Worm (Caenorhabditis elegans): Measurements from ENCODE around the gene zfp-1.

The zfp-1 gene

DNA sequence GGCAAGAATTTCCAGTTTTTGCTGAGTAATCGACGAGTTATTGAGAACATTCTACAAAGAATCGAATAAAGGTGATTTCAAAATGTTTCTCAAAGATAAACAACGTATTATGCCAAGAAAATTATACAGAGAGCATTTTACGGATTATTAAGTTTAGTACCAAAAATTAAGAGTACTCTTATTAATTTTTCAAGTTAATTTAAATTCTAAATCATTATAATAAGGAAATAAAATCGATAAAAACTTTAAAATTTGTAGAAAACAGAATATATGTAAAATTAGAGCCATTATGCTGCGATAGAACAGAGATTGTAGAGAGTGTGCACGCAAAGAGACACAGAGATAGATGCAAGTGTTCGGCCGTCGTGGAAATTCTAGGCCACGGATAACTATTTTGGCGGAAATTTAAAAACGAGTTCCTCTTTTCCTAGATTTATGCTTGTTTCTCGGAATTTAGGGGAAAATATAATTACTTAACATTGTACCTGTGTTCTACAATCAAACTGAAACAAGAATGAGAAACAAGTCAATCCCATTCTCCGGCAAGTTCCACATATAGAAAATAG is 59.2 kb downstream of the zfp-1 start, which contains the start of gene F44E2.9 (continued):
- TF ChIP-seq tbx-2 (tag; optimal IDR thresholded peaks at IDR 0.05) (peak; percentile 77), mdl-1 (tag; optimal IDR thresholded peaks at IDR 0.05) (peak in 1 of 2 experiments; percentile 20), ztf-4 (tag; optimal IDR thresholded peaks at IDR 0.05) (no peak), nhr-28 (tag; optimal IDR thresholded peaks at IDR 0.05) (no peak), fkh-8 (tag; optimal IDR thresholded peaks at IDR 0.05) (peak; percentile 43), egl-27 (tag; optimal IDR thresholded peaks at IDR 0.05) (no peak), grh-1 (GFP tag; IDR thresholded peaks at IDR 0.05) (no peak), mab-9 (GFP tag; IDR thresholded peaks at IDR 0.05) (no peak), mef-2 (tag; optimal IDR thresholded peaks at IDR 0.05) (no peak), unc-86 (tag; optimal IDR thresholded peaks at IDR 0.05) (peak; percentile 59), nhr-84 (tag; optimal IDR thresholded peaks at IDR 0.05) (no peak), efl-1 (optimal IDR thresholded peaks at IDR 0.05) (peak; percentile 94 to 95), efl-1 (GFP tag; optimal IDR thresholded peaks at IDR 0.05 in 1 of 2) (peak; percentile 94 to 99), ceh-8 (GFP tag; optimal IDR thresholded peaks at IDR 0.05) (peak; percentile 26), pqm-1 (tag; optimal IDR thresholded peaks at IDR 0.05) (no peak), lin-15B (tag; optimal IDR thresholded peaks at IDR 0.05) (peak; percentile 33), Y116A8C.19 (tag; optimal IDR thresholded peaks at IDR 0.05; ENCODE audit: borderline replicate concordance) (peak; percentile 2), C04F5.9 (tag; optimal IDR thresholded peaks at IDR 0.05) (peak; percentile 69), F16B12.6 (tag; optimal IDR thresholded peaks at IDR 0.05) (peak; percentile 50), nhr-76 (tag; optimal IDR thresholded peaks at IDR 0.05) (no peak), irx-1 (tag; optimal IDR thresholded peaks at IDR 0.05) (peak; percentile 62), C34B4.2 (tag; optimal IDR thresholded peaks at IDR 0.05) (no peak), nhr-11 (tag; optimal IDR thresholded peaks at IDR 0.05) (no peak), ces-1 (GFP tag; optimal IDR thresholded peaks at IDR 0.05) (no peak), lir-3 (tag; optimal IDR thresholded peaks at IDR 0.05; ENCODE audit: poor library complexity) (peak; percentile 93), snu-23 (GFP tag; optimal IDR thresholded peaks at IDR 0.05) (peak; percentile 73), lin-35 (GFP tag; optimal IDR thresholded peaks at IDR 0.05) (peak; percentile 96), nhr-12 (tag; optimal IDR thresholded peaks at IDR 0.05) (no peak), nhr-19 (GFP tag; conservative IDR thresholded peaks at IDR 0.05) (peak; percentile 55), lin-13 (GFP tag; optimal IDR thresholded peaks at IDR 0.05) (peak; percentile 26), tlp-1 (tag; optimal IDR thresholded peaks at IDR 0.05) (no peak), efl-3 (GFP tag; optimal IDR thresholded peaks at IDR 0.05) (no peak), hlh-17 (GFP tag; optimal IDR thresholded peaks at IDR 0.05; ENCODE audit: borderline replicate concordance) (no peak), unc-130 (tag; optimal IDR thresholded peaks at IDR 0.05) (peak; percentile 51), unc-98 (GFP tag; IDR thresholded peaks at IDR 0.05) (peak; percentile 74), lin-39 (tag; optimal IDR thresholded peaks at IDR 0.05) (no peak), hpl-2 (GFP tag; optimal IDR thresholded peaks at IDR 0.05) (no peak), mep-1 (tag; optimal IDR thresholded peaks at IDR 0.05) (peak; percentile 65), sptf-1 (tag; optimal IDR thresholded peaks at IDR 0.05) (no peak), ceh-88 (GFP tag; IDR thresholded peaks at IDR 0.05) (no peak), dpl-1 (GFP tag; optimal IDR thresholded peaks at IDR 0.05) (peak; percentile 89 to 95 (median 93)), blmp-1 (tag; optimal IDR thresholded peaks at IDR 0.05) (peak; percentile 16), unc-62 (GFP tag; optimal IDR thresholded peaks at IDR 0.05) (no peak), unc-30 (tag; optimal IDR thresholded peaks at IDR 0.05) (no peak), ceh-90 (tag; optimal IDR thresholded peaks at IDR 0.05) (peak; percentile 88), nhr-47 (tag; optimal IDR thresholded peaks at IDR 0.05) (no peak)
